Fruit fly (Drosophila melanogaster) Kc167 (cell line): ENCODE results near the gene CG32271.

ENCODE experiments used
- Myc ChIP-seq: fragments of >200 bp; optimal IDR thresholded peaks from 2 replicates; lab custom pipeline; 2017; ENCODE audit warnings: missing external identifiers
- Sin3A ChIP-seq: fragments of >200 bp; optimal IDR thresholded peaks from 2 replicates; lab custom pipeline; 2018; ENCODE audit warnings: missing external identifiers
- h ChIP-seq: fragments of >200 bp; optimal IDR thresholded peaks from 3 replicates; lab custom pipeline; 2018; ENCODE audit warnings: missing external identifiers
- insv ChIP-seq: fragments of >200 bp; optimal IDR thresholded peaks from 3 replicates; lab custom pipeline; 2018; ENCODE audit warnings: missing external identifiers
- psq ChIP-seq: fragments of >200 bp; optimal IDR thresholded peaks from 2 replicates; lab custom pipeline; 2017; ENCODE audit warnings: missing external identifiers
- ttk ChIP-seq: sonication (Bioruptor generic); optimal IDR thresholded peaks from 2 replicates; lab custom pipeline; 2017; ENCODE audit warnings: missing external identifiers

Gene CG32271

dm6 chr3L:3244244-3245144, 41.5 kb upstream of the CG32271 start, which contains the start of gene CG12078:
Gene CG12078 (minus strand): TSS chr3L:3244294.
- no peak for TF ChIP-seq psq (lab: Kevin White, UChicago)
- TF ChIP-seq Myc (lab: Kevin White, UChicago), result no peak
- TF ChIP-seq insv (lab: Kevin White, UChicago), result no peak
- no peak for TF ChIP-seq ttk (lab: Kevin White, UChicago)
- TF ChIP-seq h (lab: Kevin White, UChicago), result no peak
- no peak for TF ChIP-seq Sin3A (lab: Kevin White, UChicago)

- TF ChIP-seq ttk (lab: Kevin White, UChicago) (no peak), Sin3A (lab: Kevin White, UChicago) (no peak), h (lab: Kevin White, UChicago) (no peak), psq (lab: Kevin White, UChicago) (no peak), Myc (lab: Kevin White, UChicago) (no peak), insv (lab: Kevin White, UChicago) (no peak)
These were observed 39.4 kb upstream of the CG32271 start for dm6 chr3L:3242121-3243083.

DNA sequence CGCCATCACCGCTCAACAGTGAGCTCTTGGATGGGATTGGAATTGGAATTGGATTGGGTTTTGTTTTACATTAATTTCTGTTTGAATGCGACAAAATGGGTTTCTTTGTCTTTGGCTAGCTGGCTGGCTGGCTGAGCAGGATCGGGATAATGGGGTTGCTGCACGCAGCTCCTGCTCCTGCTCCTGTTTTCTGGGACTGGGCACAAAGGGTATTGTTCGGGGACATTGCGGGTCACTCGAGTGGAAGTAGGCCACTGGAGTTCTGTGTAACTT, 38.3 kb upstream of the CG32271 start:
- no peak for TF ChIP-seq insv (lab: Kevin White, UChicago)
- TF ChIP-seq ttk (lab: Kevin White, UChicago), result no peak
- no peak for TF ChIP-seq Sin3A (lab: Kevin White, UChicago)
- TF ChIP-seq Myc (lab: Kevin White, UChicago), result no peak
- TF ChIP-seq psq (lab: Kevin White, UChicago), result no peak
- no peak for TF ChIP-seq h (lab: Kevin White, UChicago)

DNA sequence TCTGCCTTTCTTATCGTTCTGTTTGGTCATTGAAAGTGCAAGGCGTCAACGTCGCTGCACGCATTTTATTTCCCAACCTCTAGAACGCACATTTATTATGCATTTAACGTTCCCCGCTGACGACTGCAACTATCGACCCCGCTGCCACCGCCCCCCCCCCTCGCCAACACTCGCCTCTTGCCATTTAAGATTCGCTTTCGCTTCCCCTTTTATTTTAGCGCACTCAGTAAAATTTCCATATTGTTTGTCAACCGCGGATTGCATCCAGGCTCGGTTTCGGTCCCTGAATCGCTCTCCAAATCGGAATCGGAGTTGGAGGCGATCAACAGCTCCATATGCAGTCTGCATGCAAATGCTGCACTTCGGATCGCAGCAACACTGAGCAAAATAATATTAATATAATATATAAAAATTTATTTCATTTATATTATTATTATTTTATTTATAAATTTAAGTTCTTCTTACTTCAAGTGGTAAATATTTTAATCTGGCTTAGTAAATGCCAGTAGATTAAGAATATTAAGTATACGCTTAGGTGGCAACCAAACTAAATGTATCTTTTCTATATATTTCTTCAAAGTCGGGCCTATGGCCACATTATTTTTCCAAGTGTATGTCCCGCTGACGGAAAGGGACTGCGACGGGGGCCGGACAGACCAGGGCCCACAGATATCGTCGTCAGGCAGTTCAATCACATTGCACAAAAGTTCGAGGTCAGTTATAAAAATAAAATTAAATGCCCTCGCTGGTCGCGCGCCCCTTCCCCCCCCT, 37.8 kb upstream of the CG32271 start:
- no peak for TF ChIP-seq psq (lab: Kevin White, UChicago)
- no peak for TF ChIP-seq Sin3A (lab: Kevin White, UChicago)
- TF ChIP-seq h (lab: Kevin White, UChicago), result no peak
- TF ChIP-seq Myc (lab: Kevin White, UChicago), result no peak
- no peak for TF ChIP-seq insv (lab: Kevin White, UChicago)
- TF ChIP-seq ttk (lab: Kevin White, UChicago), result no peak

DNA sequence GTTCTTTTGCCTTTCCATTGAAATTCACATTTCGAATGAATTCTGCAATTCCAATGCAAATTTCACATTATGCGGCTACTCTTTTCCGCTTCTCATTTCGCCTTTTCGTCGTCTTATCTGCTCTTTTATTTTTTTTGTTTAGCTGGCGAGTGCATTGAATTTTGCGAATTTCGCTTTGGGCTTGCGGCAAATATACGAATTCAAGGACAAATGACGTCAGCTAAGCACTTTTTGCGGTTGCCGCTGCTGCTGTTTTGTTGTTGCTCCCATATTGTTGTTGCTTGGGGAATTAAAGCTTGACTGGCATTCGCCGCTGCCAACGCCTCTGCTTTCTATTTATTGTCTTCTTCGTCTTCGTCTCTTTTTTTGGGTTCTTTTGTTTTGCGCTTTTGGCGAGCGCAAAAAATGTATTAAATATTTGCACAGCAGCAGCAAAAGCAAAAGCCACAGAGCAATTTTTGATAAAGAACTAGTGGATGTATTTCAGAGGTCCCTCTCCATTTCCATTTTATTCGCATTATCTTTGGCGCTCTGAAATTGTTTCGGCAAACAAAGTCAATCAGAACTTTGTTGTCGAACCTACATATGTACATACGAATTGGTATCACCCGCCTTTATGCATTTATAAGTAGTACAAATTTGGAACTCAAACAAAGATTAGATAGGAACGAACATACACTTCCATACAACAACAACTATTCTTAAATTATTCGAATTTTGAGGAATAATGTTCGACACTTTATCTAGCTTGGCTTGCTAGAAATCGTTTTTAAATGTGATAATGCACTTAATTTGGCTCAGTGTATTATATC, 37.0 kb upstream of the CG32271 start:
- TF ChIP-seq Sin3A (lab: Kevin White, UChicago) (no peak), psq (lab: Kevin White, UChicago) (no peak), h (lab: Kevin White, UChicago) (no peak), Myc (lab: Kevin White, UChicago) (no peak), ttk (lab: Kevin White, UChicago) (no peak), insv (lab: Kevin White, UChicago) (no peak)

DNA sequence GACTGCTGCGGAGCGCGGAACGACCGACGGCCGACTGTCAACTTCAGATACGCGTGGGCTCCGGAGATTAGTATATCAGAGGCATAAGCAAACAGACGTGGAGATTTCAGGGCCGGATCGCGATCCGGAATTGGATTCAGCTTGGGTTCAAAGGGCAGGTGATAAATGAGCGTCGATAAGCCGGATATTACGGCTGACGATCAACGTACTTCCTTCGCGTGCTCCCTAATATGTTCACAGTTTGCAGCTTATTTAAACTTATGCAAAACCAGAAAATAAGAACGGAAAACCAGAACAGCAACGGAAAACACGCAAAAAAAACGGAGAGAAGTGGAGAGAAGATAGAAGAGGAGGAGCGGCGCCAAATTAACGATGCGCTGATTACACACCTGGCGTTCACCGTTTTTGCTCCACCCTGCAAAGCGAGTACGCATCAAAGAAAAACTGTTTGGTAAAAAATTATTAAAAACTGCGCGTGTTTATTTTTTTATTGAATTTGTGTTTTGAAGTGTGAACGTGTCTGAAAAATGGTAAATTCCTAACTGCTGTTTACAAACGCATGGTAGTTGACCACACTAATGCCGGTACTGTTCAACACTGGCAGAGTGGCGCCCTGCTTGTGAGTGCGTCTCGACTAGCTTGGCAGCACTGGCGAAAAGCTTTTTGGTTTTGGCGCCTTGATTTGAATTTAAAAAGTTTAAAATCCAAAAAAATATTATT, 36.2 kb upstream of the CG32271 start, which contains the start of gene CG17746:
Gene CG17746, minus strand, starts transcription at position 546 of the 720 bp plus-strand sequence.
- TF ChIP-seq psq (lab: Kevin White, UChicago) (no peak), ttk (lab: Kevin White, UChicago) (no peak), insv (lab: Kevin White, UChicago) (no peak)

- no peak for TF ChIP-seq Myc (lab: Kevin White, UChicago)
- no peak for TF ChIP-seq insv (lab: Kevin White, UChicago)
- no peak for TF ChIP-seq ttk (lab: Kevin White, UChicago)
- no peak for TF ChIP-seq psq (lab: Kevin White, UChicago)
- no peak for TF ChIP-seq h (lab: Kevin White, UChicago)
- TF ChIP-seq Sin3A (lab: Kevin White, UChicago), result no peak
These were observed 33.4 kb upstream of the CG32271 start for dm6 chr3L:3236319-3236718.

dm6 chr3L:3226458-3226783, 23.5 kb upstream of the CG32271 start:
- TF ChIP-seq Myc (lab: Kevin White, UChicago) (no peak), Sin3A (lab: Kevin White, UChicago) (no peak), insv (lab: Kevin White, UChicago) (no peak), h (lab: Kevin White, UChicago) (no peak)

dm6 chr3L:3225769-3226457, 23.0 kb upstream of the CG32271 start:
- TF ChIP-seq Sin3A (lab: Kevin White, UChicago), result no peak
- TF ChIP-seq ttk (lab: Kevin White, UChicago), result no peak
- TF ChIP-seq insv (lab: Kevin White, UChicago), result no peak
- TF ChIP-seq Myc (lab: Kevin White, UChicago), result no peak
- TF ChIP-seq psq (lab: Kevin White, UChicago), result no peak
- no peak for TF ChIP-seq h (lab: Kevin White, UChicago)
